Fruit fly (Drosophila melanogaster): ENCODE results near the gene CG7231.
A peak's percentile ranks its signal among the peaks of the same experiment; 100 is the strongest.

Gene CG7231

dm6 chr2L:8030102-8030501 lies 46.4 kb downstream of the CG7231 start:
- TF ChIP-seq Hr4 (GFP tag; optimal IDR thresholded peaks at IDR 0.05) (peak; percentile 25), Sox14 (GFP tag; optimal IDR thresholded peaks at IDR 0.05) (no peak)

dm6 chr2L:8030693-8031210 lies 47.0 kb downstream of the CG7231 start, which contains the start of gene Cka:
TSS of gene Cka (plus strand) at chr2L:8030721.
- no peak for TF ChIP-seq topi (GFP tag; optimal IDR thresholded peaks at IDR 0.05)
- no peak for TF ChIP-seq Blimp-1 (GFP tag; optimal IDR thresholded peaks at IDR 0.05)
- TF ChIP-seq acj6 (GFP tag; optimal IDR thresholded peaks at IDR 0.05) = no peak
- TF ChIP-seq Sox14 (GFP tag; optimal IDR thresholded peaks at IDR 0.05) = peak; percentile 76
- TF ChIP-seq esn (GFP tag; optimal IDR thresholded peaks at IDR 0.05) = peak; percentile 8
- TF ChIP-seq dac (GFP tag; optimal IDR thresholded peaks at IDR 0.05) = no peak
- peak; percentile 21 to 40 for TF ChIP-seq ss (GFP tag; optimal IDR thresholded peaks at IDR 0.05)
- no peak for TF ChIP-seq achi (GFP tag; optimal IDR thresholded peaks at IDR 0.05)
- no peak for TF ChIP-seq CG16779 (tag; optimal IDR thresholded peaks at IDR 0.05)
- TF ChIP-seq CG6276 (GFP tag; optimal IDR thresholded peaks at IDR 0.05) = no peak
- TF ChIP-seq Eip78C (GFP tag) = peak; percentile 73
- TF ChIP-seq Ets96B (tag; optimal IDR thresholded peaks at IDR 0.05) = no peak
- TF ChIP-seq Ets21C (GFP tag; optimal IDR thresholded peaks at IDR 0.05) = no peak
- TF ChIP-seq Hr38 (GFP tag; optimal IDR thresholded peaks at IDR 0.05) = no peak
- no peak for TF ChIP-seq CG11762 (GFP tag; optimal IDR thresholded peaks at IDR 0.05; ENCODE audit: insufficient read depth)
- peak; percentile 92 for TF ChIP-seq fkh (GFP tag; optimal IDR thresholded peaks at IDR 0.05)
- peak; percentile 19; the same call in 1 of the 3 replicates for TF ChIP-seq CG8119 (GFP tag; IDR thresholded peaks at IDR 0.05)
- no peak for TF ChIP-seq spab (GFP tag; optimal IDR thresholded peaks at IDR 0.05)
- no peak for TF ChIP-seq lz (GFP tag; optimal IDR thresholded peaks at IDR 0.05)
- TF ChIP-seq CG34406 (GFP tag; optimal IDR thresholded peaks at IDR 0.05) = peak; percentile 14
- no peak for TF ChIP-seq Lpt (GFP tag; optimal IDR thresholded peaks at IDR 0.05)
- no peak for TF ChIP-seq Sox15 (GFP tag; optimal IDR thresholded peaks at IDR 0.05)
- TF ChIP-seq Hr4 (GFP tag; optimal IDR thresholded peaks at IDR 0.05) = no peak
- TF ChIP-seq pdm3 (GFP tag; optimal IDR thresholded peaks at IDR 0.05) = no peak
- no peak for TF ChIP-seq CG10669 (GFP tag; optimal IDR thresholded peaks at IDR 0.05)
- no peak for TF ChIP-seq CG10631 (GFP tag; optimal IDR thresholded peaks at IDR 0.05)
- TF ChIP-seq cyc (GFP tag; optimal IDR thresholded peaks at IDR 0.05) = no peak
- peak; percentile 29; the same call in 1 of the 2 replicates for TF ChIP-seq CG15336 (GFP tag; IDR thresholded peaks at IDR 0.05)
- no peak for TF ChIP-seq CG3919 (GFP tag; optimal IDR thresholded peaks at IDR 0.05)
- no peak for TF ChIP-seq CG3032 (tag; optimal IDR thresholded peaks at IDR 0.05)
- TF ChIP-seq salr (GFP tag; optimal IDR thresholded peaks at IDR 0.05) = no peak
- TF ChIP-seq CG6792 (GFP tag; optimal IDR thresholded peaks at IDR 0.05) = no peak
- TF ChIP-seq CG6854 (GFP tag; optimal IDR thresholded peaks at IDR 0.05) = no peak
- TF ChIP-seq dsx (GFP tag; optimal IDR thresholded peaks at IDR 0.05; ENCODE audit: poor library complexity, severe bottlenecking) = peak; percentile 42
- TF ChIP-seq CG8319 (GFP tag; optimal IDR thresholded peaks at IDR 0.05) = no peak
- TF ChIP-seq svp (GFP tag) = no peak
- TF ChIP-seq CG11902 (GFP tag; optimal IDR thresholded peaks at IDR 0.05) = no peak
- TF ChIP-seq CG1621 (tag; optimal IDR thresholded peaks at IDR 0.05) = peak; percentile 39
- TF ChIP-seq Met (GFP tag; optimal IDR thresholded peaks at IDR 0.05) = no peak
- TF ChIP-seq OdsH (GFP tag; optimal IDR thresholded peaks at IDR 0.05) = no peak
- TF ChIP-seq Smox (GFP tag; optimal IDR thresholded peaks at IDR 0.05) = no peak
- peak; percentile 27 for TF ChIP-seq CG9139 (GFP tag; optimal IDR thresholded peaks at IDR 0.05)
- no peak for TF ChIP-seq CG32006 (GFP tag; optimal IDR thresholded peaks at IDR 0.05)
- TF ChIP-seq CG6808 (GFP tag; optimal IDR thresholded peaks at IDR 0.05) = peak; percentile 14
- TF ChIP-seq CG4318 (GFP tag; optimal IDR thresholded peaks at IDR 0.05) = no peak
- no peak for TF ChIP-seq CG7368 (GFP tag; optimal IDR thresholded peaks at IDR 0.05)
- TF ChIP-seq CG11294 (GFP tag; IDR thresholded peaks at IDR 0.05) = no peak
- TF ChIP-seq CG8632 (GFP tag; optimal IDR thresholded peaks at IDR 0.05) = no peak
- TF ChIP-seq vri (GFP tag; optimal IDR thresholded peaks at IDR 0.05) = peak; percentile 35
- TF ChIP-seq eg (GFP tag; IDR thresholded peaks at IDR 0.05) = peak; percentile 63
